Fruit fly (Drosophila melanogaster): ENCODE data around the gene Atg2.

DNA sequence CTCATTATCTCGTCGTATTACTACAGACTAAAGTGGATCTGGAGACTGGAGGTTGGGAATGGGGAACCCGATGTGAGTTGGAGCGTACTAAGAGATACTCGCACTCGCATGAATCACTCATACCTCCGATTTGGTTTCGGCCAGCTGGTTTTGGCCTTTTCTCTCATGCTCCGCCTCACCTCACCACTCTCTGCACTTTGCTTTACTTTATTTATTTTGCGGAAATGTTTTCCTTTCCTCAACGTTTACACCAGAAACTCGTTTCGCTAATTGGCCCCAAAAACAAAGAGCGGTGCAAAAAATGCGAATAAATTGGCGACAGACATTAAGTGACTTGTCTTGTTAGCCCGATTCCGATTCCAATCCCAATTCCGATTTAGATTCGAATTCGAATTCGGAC, 33.2 kb downstream of the Atg2 start:
- TF ChIP-seq tj (GFP tag; optimal IDR thresholded peaks at IDR 0.05), result no peak
- no peak for TF ChIP-seq CG5204 (GFP tag; optimal IDR thresholded peaks at IDR 0.05)
- no peak for TF ChIP-seq bab1 (GFP tag; optimal IDR thresholded peaks at IDR 0.05)
- no peak for TF ChIP-seq CG33017 (tag; optimal IDR thresholded peaks at IDR 0.05)
- no peak for TF ChIP-seq toe (GFP tag; optimal IDR thresholded peaks at IDR 0.05)
- TF ChIP-seq Clk (GFP tag; optimal IDR thresholded peaks at IDR 0.05), result no peak
- no peak for TF ChIP-seq cic (GFP tag; optimal IDR thresholded peaks at IDR 0.05)
- no peak for TF ChIP-seq CG14711 (tag; optimal IDR thresholded peaks at IDR 0.05)
- TF ChIP-seq kay (GFP tag; ENCODE audit: borderline replicate concordance), result no peak
- TF ChIP-seq pad (GFP tag; optimal IDR thresholded peaks at IDR 0.05), result no peak
- no peak for TF ChIP-seq CG7101 (tag; optimal IDR thresholded peaks at IDR 0.05)
- TF ChIP-seq Mnt (GFP tag; optimal IDR thresholded peaks at IDR 0.05), result no peak

Measured in whole organism, adult.